Fruit fly (Drosophila melanogaster) whole organism, embryonic: ENCODE measurements around the gene alphaCOP.

Source experiments
- CG10321 ChIP-seq: fragments of 200-800 bp; sonication (Bioruptor generic); IDR thresholded peaks from 2 replicates; pipeline ENCODE4 v1.3.6; 2022; ENCODE audit warnings: missing biosample characterization, missing genetic modification characterization
- CG10462 ChIP-seq: fragments of 200-800 bp; sonication (Bioruptor generic); optimal IDR thresholded peaks from 2 replicates; lab custom pipeline; 2016; ENCODE audit warnings: missing biosample characterization, missing genetic modification characterization
- CG12942 ChIP-seq: fragments of 200-800 bp; sonication (Bioruptor generic); optimal IDR thresholded peaks from 3 replicates; lab custom pipeline; 2016; ENCODE audit warnings: missing biosample characterization, missing genetic modification characterization
- CG13424 ChIP-seq: fragments of 200-800 bp; sonication (Bioruptor generic); optimal IDR thresholded peaks from 2 replicates; lab custom pipeline; 2019; ENCODE audit warnings: missing biosample characterization, mild to moderate bottlenecking, missing genetic modification characterization, moderate library complexity
- CG1603 ChIP-seq: fragments of 200-800 bp; sonication (Bioruptor generic); optimal IDR thresholded peaks from 2 replicates; lab custom pipeline; 2019; ENCODE audit warnings: missing biosample characterization, mild to moderate bottlenecking, missing genetic modification characterization, moderate library complexity
- CG1647 ChIP-seq: fragments of 200-800 bp; sonication (Bioruptor generic); optimal IDR thresholded peaks from 3 replicates; lab custom pipeline; 2016; ENCODE audit warnings: missing biosample characterization, missing genetic modification characterization
- CG16863 ChIP-seq: fragments of 200-800 bp; sonication (Bioruptor generic); optimal IDR thresholded peaks from 3 replicates; lab custom pipeline; 2016; ENCODE audit warnings: missing biosample characterization, missing genetic modification characterization
- CG18011 ChIP-seq: fragments of 200-800 bp; sonication (Bioruptor generic); optimal IDR thresholded peaks from 2 replicates; lab custom pipeline; 2017; ENCODE audit warnings: missing biosample characterization, missing genetic modification characterization, mild to moderate bottlenecking, moderate library complexity, missing genotype
- CG18599 ChIP-seq: fragments of 200-800 bp; sonication (Bioruptor generic); optimal IDR thresholded peaks from 3 replicates; lab custom pipeline; 2017; ENCODE audit warnings: missing biosample characterization, missing genetic modification characterization, mild to moderate bottlenecking, moderate library complexity, missing genetic modification reagents
- CG2678 ChIP-seq: fragments of 200-800 bp; sonication (Bioruptor generic); optimal IDR thresholded peaks from 3 replicates; lab custom pipeline; 2019; ENCODE audit warnings: missing biosample characterization, mild to moderate bottlenecking, missing genetic modification characterization, moderate library complexity
- CG2889 ChIP-seq: fragments of 200-800 bp; sonication (Bioruptor generic); IDR thresholded peaks from 3 replicates; pipeline ENCODE4 v1.3.6; 2022; ENCODE audit warnings: missing biosample characterization, missing genetic modification characterization
- CG30431 ChIP-seq: fragments of 200-800 bp; sonication (Bioruptor generic); optimal IDR thresholded peaks from 2 replicates; lab custom pipeline; 2017; ENCODE audit warnings: missing biosample characterization, missing genetic modification characterization
- CG3995 ChIP-seq: fragments of 200-800 bp; sonication (Bioruptor generic); optimal IDR thresholded peaks from 3 replicates; lab custom pipeline; 2016; ENCODE audit warnings: missing biosample characterization, missing genetic modification characterization
- CG4424 ChIP-seq: fragments of 200-800 bp; sonication (Bioruptor generic); optimal IDR thresholded peaks from 3 replicates; lab custom pipeline; 2016; ENCODE audit warnings: missing biosample characterization, missing genetic modification characterization
- CG5245 ChIP-seq: fragments of 200-800 bp; sonication (Bioruptor generic); optimal IDR thresholded peaks from 3 replicates; lab custom pipeline; 2016; ENCODE audit warnings: missing biosample characterization, missing genetic modification characterization
- CG6765 ChIP-seq: fragments of 200-800 bp; sonication (Bioruptor generic); optimal IDR thresholded peaks from 3 replicates; lab custom pipeline; 2017; ENCODE audit warnings: missing biosample characterization, mild to moderate bottlenecking, missing genetic modification characterization
- CG7745 ChIP-seq: fragments of 200-800 bp; sonication (Bioruptor generic); optimal IDR thresholded peaks from 2 replicates; lab custom pipeline; 2018; ENCODE audit warnings: missing biosample characterization, mild to moderate bottlenecking, missing genetic modification characterization, moderate library complexity
- CG7786 ChIP-seq: fragments of 200-800 bp; sonication (Bioruptor generic); optimal IDR thresholded peaks from 2 replicates; lab custom pipeline; 2016; ENCODE audit warnings: missing biosample characterization, missing genetic modification characterization
- CG8359 ChIP-seq: fragments of 200-800 bp; sonication (Bioruptor generic); optimal IDR thresholded peaks from 2 replicates; lab custom pipeline; 2017; ENCODE audit warnings: missing biosample characterization, mild to moderate bottlenecking, missing genetic modification characterization, borderline replicate concordance
- CG8765 ChIP-seq: fragments of 200-800 bp; sonication (Bioruptor generic); IDR thresholded peaks from 2 replicates; pipeline ENCODE4 v1.3.6; 2022; ENCODE audit warnings: missing biosample characterization, missing genetic modification characterization
- CG8944 ChIP-seq: fragments of 200-800 bp; sonication (Bioruptor generic); optimal IDR thresholded peaks from 3 replicates; lab custom pipeline; 2016; ENCODE audit warnings: missing biosample characterization, missing genetic modification characterization
- CTCF ChIP-seq: fragments of 200-800 bp; sonication (Bioruptor generic); optimal IDR thresholded peaks from 2 replicates; lab custom pipeline; 2017; ENCODE audit warnings: missing biosample characterization, mild to moderate bottlenecking, missing genetic modification characterization, moderate library complexity
- CoRest ChIP-seq: fragments of 200-800 bp; sonication (Bioruptor generic); optimal IDR thresholded peaks from 3 replicates; lab custom pipeline; 2018; ENCODE audit warnings: missing biosample characterization, mild to moderate bottlenecking, missing genetic modification characterization, moderate library complexity
- Dp ChIP-seq: fragments of 200-800 bp; sonication (Bioruptor generic); optimal IDR thresholded peaks from 2 replicates; lab custom pipeline; 2018; ENCODE audit warnings: missing biosample characterization, mild to moderate bottlenecking, missing genetic modification characterization, moderate library complexity
- E2f1 ChIP-seq: fragments of 200-800 bp; sonication (Bioruptor generic); IDR thresholded peaks from 2 replicates; pipeline ENCODE4 v1.3.6; 2022; ENCODE audit warnings: missing biosample characterization, missing genetic modification characterization
- ERR ChIP-seq: fragments of 200-800 bp; sonication (Bioruptor generic); optimal IDR thresholded peaks from 2 replicates; lab custom pipeline; 2016; ENCODE audit warnings: missing biosample characterization, missing genetic modification characterization
- Fer1 ChIP-seq: fragments of 200-800 bp; sonication (Bioruptor generic); optimal IDR thresholded peaks from 2 replicates; lab custom pipeline; 2017; ENCODE audit warnings: missing biosample characterization, mild to moderate bottlenecking, missing genetic modification characterization
- Fer2 ChIP-seq: fragments of 200-800 bp; sonication (Bioruptor generic); optimal IDR thresholded peaks from 2 replicates; lab custom pipeline; 2018; ENCODE audit warnings: missing biosample characterization, mild to moderate bottlenecking, missing genetic modification characterization, moderate library complexity
- MESR4 ChIP-seq: fragments of 200-800 bp; sonication (Bioruptor generic); optimal IDR thresholded peaks from 2 replicates; lab custom pipeline; 2018; ENCODE audit warnings: missing biosample characterization, mild to moderate bottlenecking, missing genetic modification characterization, moderate library complexity
- Side ChIP-seq: fragments of 200-800 bp; sonication (Bioruptor generic); optimal IDR thresholded peaks from 2 replicates; lab custom pipeline; 2016; ENCODE audit warnings: missing biosample characterization, missing genetic modification characterization
- al ChIP-seq: fragments of 200-800 bp; sonication (Bioruptor generic); IDR thresholded peaks from 2 replicates; pipeline ENCODE4 v1.3.6; 2022; ENCODE audit warnings: missing biosample characterization, missing genetic modification characterization
- aop ChIP-seq: fragments of 200-800 bp; sonication (Bioruptor generic); IDR thresholded peaks from 2 replicates; pipeline ENCODE4 v1.3.6; 2022; ENCODE audit warnings: missing biosample characterization, missing genetic modification characterization
- ap ChIP-seq: fragments of 200-800 bp; sonication (Bioruptor generic); IDR thresholded peaks from 2 replicates; pipeline ENCODE4 v1.3.6; 2022; ENCODE audit warnings: missing biosample characterization, missing genetic modification characterization
- dati ChIP-seq: fragments of 200-800 bp; sonication (Bioruptor generic); IDR thresholded peaks from 2 replicates; pipeline ENCODE4 v1.3.6; 2022; ENCODE audit warnings: missing biosample characterization, missing genetic modification characterization
- dpn ChIP-seq, 2 experiments: fragments of 200-800 bp; sonication (Bioruptor generic); optimal IDR thresholded peaks; 3 replicates each; lab custom pipeline; 2016; ENCODE audit warnings: missing biosample characterization in 2 of 2, missing genetic modification characterization in 2 of 2
- fru ChIP-seq: fragments of >200 bp; optimal IDR thresholded peaks from 2 replicates; lab custom pipeline; 2017
- gcm2 ChIP-seq: fragments of 200-800 bp; sonication (Bioruptor generic); optimal IDR thresholded peaks from 2 replicates; lab custom pipeline; 2016; ENCODE audit warnings: missing biosample characterization, missing genetic modification characterization
- gt ChIP-seq: fragments of 200-800 bp; sonication (Bioruptor generic); IDR thresholded peaks from 2 replicates; pipeline ENCODE4 v1.3.6; 2022; ENCODE audit warnings: missing biosample characterization, missing genetic modification characterization
- hb ChIP-seq: fragments of 200-800 bp; sonication (Bioruptor generic); IDR thresholded peaks from 3 replicates; pipeline ENCODE4 v1.3.6; 2022; ENCODE audit warnings: missing biosample characterization, missing genetic modification characterization; ENCODE audit not compliant: partially characterized antibody
- ind ChIP-seq: fragments of 200-800 bp; sonication (Bioruptor generic); optimal IDR thresholded peaks from 3 replicates; lab custom pipeline; 2016; ENCODE audit warnings: missing biosample characterization, missing genetic modification characterization
- inv ChIP-seq: fragments of 200-800 bp; sonication (Bioruptor generic); IDR thresholded peaks from 2 replicates; pipeline ENCODE4 v1.3.6; 2022; ENCODE audit warnings: missing biosample characterization, missing genetic modification characterization; ENCODE audit not compliant: partially characterized antibody
- kah ChIP-seq: fragments of 200-800 bp; sonication (Bioruptor generic); optimal IDR thresholded peaks from 2 replicates; lab custom pipeline; 2018; ENCODE audit warnings: missing biosample characterization, mild to moderate bottlenecking, missing genetic modification characterization
- kay ChIP-seq: fragments of 200-800 bp; sonication (Bioruptor generic); optimal IDR thresholded peaks from 2 replicates; lab custom pipeline; 2016; ENCODE audit warnings: missing biosample characterization, missing genetic modification characterization
- lbe ChIP-seq: fragments of 200-800 bp; sonication (Bioruptor generic); optimal IDR thresholded peaks from 2 replicates; lab custom pipeline; 2016; ENCODE audit warnings: missing biosample characterization, mild to moderate bottlenecking, missing genetic modification characterization
- lmd ChIP-seq: fragments of 200-800 bp; sonication (Bioruptor generic); IDR thresholded peaks from 2 replicates; pipeline ENCODE4 v1.3.6; 2022; ENCODE audit warnings: missing biosample characterization, missing genetic modification characterization
- maf-S ChIP-seq: fragments of 200-800 bp; sonication (Bioruptor generic); optimal IDR thresholded peaks from 2 replicates; lab custom pipeline; 2016; ENCODE audit warnings: missing biosample characterization, missing genetic modification characterization
- nerfin-2 ChIP-seq: fragments of 200-800 bp; sonication (Bioruptor generic); IDR thresholded peaks from 2 replicates; pipeline ENCODE4 v1.3.6; 2022; ENCODE audit warnings: missing biosample characterization, missing genetic modification characterization; ENCODE audit not compliant: partially characterized antibody
- pum ChIP-seq: fragments of 200-800 bp; sonication (Bioruptor generic); optimal IDR thresholded peaks from 2 replicates; lab custom pipeline; 2016; ENCODE audit warnings: missing biosample characterization, missing genetic modification characterization
- sd ChIP-seq: fragments of 200-800 bp; sonication (Bioruptor generic); optimal IDR thresholded peaks from 3 replicates; lab custom pipeline; 2018; ENCODE audit warnings: missing biosample characterization, mild to moderate bottlenecking, missing genetic modification characterization, moderate library complexity
- tio ChIP-seq: fragments of 200-800 bp; sonication (Bioruptor generic); optimal IDR thresholded peaks from 2 replicates; lab custom pipeline; 2017; ENCODE audit warnings: missing biosample characterization, missing genetic modification characterization, inconsistent platforms
- wdn ChIP-seq: fragments of 200-800 bp; sonication (Bioruptor generic); IDR thresholded peaks from 2 replicates; pipeline ENCODE4 v1.3.6; 2022; ENCODE audit warnings: missing biosample characterization, missing genetic modification characterization
- wek ChIP-seq: fragments of 200-800 bp; sonication (Bioruptor generic); optimal IDR thresholded peaks from 3 replicates; lab custom pipeline; 2018; ENCODE audit warnings: missing biosample characterization, mild to moderate bottlenecking, missing genetic modification characterization, moderate library complexity

The alphaCOP gene

DNA sequence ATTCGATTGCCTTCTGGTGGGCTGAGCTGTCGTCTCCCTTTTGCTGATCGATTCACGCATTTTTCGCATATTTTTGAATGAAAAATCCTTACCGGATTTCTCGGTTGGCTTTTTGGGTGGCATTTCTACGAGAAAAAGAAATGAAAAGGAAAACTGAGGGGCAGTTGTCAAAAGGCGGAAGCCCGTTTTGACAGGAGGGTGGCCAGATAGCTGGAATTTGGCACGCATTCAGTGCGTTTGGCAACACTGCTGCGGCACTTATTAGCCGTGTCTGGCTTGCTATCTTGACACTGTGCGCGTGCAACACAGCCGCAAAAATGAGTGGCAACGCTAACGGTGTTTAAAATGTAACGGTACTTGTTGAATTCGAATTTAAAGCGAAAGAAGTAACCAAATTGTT, 23.5 kb upstream of the alphaCOP start, which contains the start of gene RpL23A (continued):
- peak; percentile 87 for TF ChIP-seq CG5245 (GFP tag; lab: Kevin White, UChicago)
- peak; percentile 95 for TF ChIP-seq pum (GFP tag; lab: Kevin White, UChicago)
- peak; percentile 95 for TF ChIP-seq CG30431 (GFP tag; lab: Kevin White, UChicago)
- TF ChIP-seq Fer2: peak; percentile 92
- no peak for TF ChIP-seq hb (GFP tag; lab: Robert Waterston, UW)
- TF ChIP-seq sd (tag; lab: Kevin White, UChicago): peak; percentile 92
- TF ChIP-seq CoRest (tag; lab: Kevin White, UChicago): peak; percentile 92
- TF ChIP-seq Fer1 (GFP tag; lab: Kevin White, UChicago): peak; percentile 98
- peak; percentile 90 for TF ChIP-seq gt (GFP tag; lab: Robert Waterston, UW)
- peak; percentile 77 for TF ChIP-seq lbe
- peak; percentile 23; the same call in 1 of the 2 replicates for TF ChIP-seq inv
- TF ChIP-seq CG2889 (GFP tag; lab: Robert Waterston, UW): peak; percentile 85
- TF ChIP-seq CG16863: peak; percentile 91
- peak; percentile 92 for TF ChIP-seq ind (GFP tag; lab: Kevin White, UChicago)
- TF ChIP-seq ap (GFP tag; lab: Robert Waterston, UW): peak; percentile 85
- TF ChIP-seq lmd (GFP tag; lab: Robert Waterston, UW): peak; percentile 91
- TF ChIP-seq wek (GFP tag; lab: Kevin White, UChicago): peak; percentile 87
- peak; percentile 37; the same call in 1 of the 2 replicates for TF ChIP-seq nerfin-2 (GFP tag; lab: Robert Waterston, UW)
- TF ChIP-seq maf-S: peak; percentile 96
- TF ChIP-seq CG1647 (GFP tag; lab: Kevin White, UChicago): peak; percentile 97
- TF ChIP-seq CG6765 (GFP tag; lab: Kevin White, UChicago): peak; percentile 96
- peak; percentile 79 for TF ChIP-seq kah (GFP tag; lab: Kevin White, UChicago)
- peak; percentile 90 for TF ChIP-seq gcm2 (GFP tag; lab: Kevin White, UChicago)
- TF ChIP-seq al (GFP tag; lab: Robert Waterston, UW): peak; percentile 91
- peak; percentile 84 for TF ChIP-seq CG13424
- peak; percentile 95 for TF ChIP-seq CG12942 (GFP tag; lab: Kevin White, UChicago)
- no peak for TF ChIP-seq fru (lab: Kevin White, UChicago)
- peak; percentile 54; the same call in 1 of the 2 replicates for TF ChIP-seq aop (GFP tag; lab: Robert Waterston, UW)
- TF ChIP-seq MESR4 (GFP tag; lab: Kevin White, UChicago): peak; percentile 99
- peak; percentile 87 for TF ChIP-seq CG18011
- TF ChIP-seq wdn (GFP tag; lab: Robert Waterston, UW): peak; percentile 92
- TF ChIP-seq ERR: peak; percentile 95
- no peak for TF ChIP-seq tio
- TF ChIP-seq CG10462 (GFP tag; lab: Kevin White, UChicago): peak; percentile 88
- peak; percentile 98 for TF ChIP-seq Side (GFP tag; lab: Kevin White, UChicago)
- TF ChIP-seq CG7786 (GFP tag; lab: Kevin White, UChicago): peak; percentile 95
- peak; percentile 81 for TF ChIP-seq CG8359 (GFP tag; lab: Kevin White, UChicago)
- TF ChIP-seq dpn (GFP tag; optimal IDR thresholded peaks at IDR 0.05; lab: Kevin White, UChicago): peak; percentile 93 to 98
- TF ChIP-seq CG3995 (GFP tag; lab: Kevin White, UChicago): peak; percentile 81
- peak; percentile 87 for TF ChIP-seq Dp (GFP tag; lab: Kevin White, UChicago)
- peak; percentile 65 for TF ChIP-seq CTCF
- peak; percentile 70 for TF ChIP-seq CG7745 (tag; lab: Kevin White, UChicago)
- peak; percentile 87 for TF ChIP-seq dati (GFP tag; lab: Robert Waterston, UW)
- TF ChIP-seq CG2678 (tag; lab: Kevin White, UChicago): peak; percentile 85
- peak; percentile 93 for TF ChIP-seq CG4424 (GFP tag; lab: Kevin White, UChicago)
- peak; percentile 97 for TF ChIP-seq CG18599 (GFP tag; lab: Kevin White, UChicago)
- TF ChIP-seq CG10321: peak; percentile 74
- TF ChIP-seq E2f1 (GFP tag; lab: Robert Waterston, UW): peak; percentile 89
- TF ChIP-seq CG1603 (tag; lab: Kevin White, UChicago): peak; percentile 100
- peak; percentile 78 for TF ChIP-seq kay (GFP tag; lab: Kevin White, UChicago)
- TF ChIP-seq CG8944: peak; percentile 96
- peak; percentile 82 for TF ChIP-seq CG8765 (GFP tag; lab: Robert Waterston, UW)
